Fruit fly (Drosophila melanogaster): ENCODE data around the gene CG14115.
A peak's percentile ranks its signal among the peaks of the same experiment; 100 is the strongest.

CG14115 gene

dm6 chr3L:13022160-13022853 is 38.9 kb downstream of the CG14115 start, which contains the start of gene Adk2 (continued):
- TF ChIP-seq ranshi (GFP tag; IDR thresholded peaks at IDR 0.05) (peak; percentile 55; the same call in 1 of the 2 replicates), D19A (tag; optimal IDR thresholded peaks at IDR 0.05) (no peak), caup (GFP tag; optimal IDR thresholded peaks at IDR 0.05; ENCODE audit: severe bottlenecking) (no peak), zfh1 (GFP tag; IDR thresholded peaks at IDR 0.05) (peak; percentile 61; the same call in 2 of the 3 replicates), Sox102F (GFP tag; optimal IDR thresholded peaks at IDR 0.05) (no peak), CG14667 (GFP tag; IDR thresholded peaks at IDR 0.05) (peak; percentile 51; the same call in 1 of the 2 replicates), CG12299 (tag; optimal IDR thresholded peaks at IDR 0.05) (no peak), eve (GFP tag; optimal IDR thresholded peaks at IDR 0.05) (peak in 1 of 2 experiments; percentile 30), Fer1 (GFP tag; optimal IDR thresholded peaks at IDR 0.05) (no peak), Mes4 (GFP tag; optimal IDR thresholded peaks at IDR 0.05) (peak; percentile 11), fru (optimal IDR thresholded peaks at IDR 0.05) (no peak), aop (GFP tag; IDR thresholded peaks at IDR 0.05) (no peak), hb (GFP tag; IDR thresholded peaks at IDR 0.05; ENCODE audit: partially characterized antibody) (no peak), CG11247 (GFP tag; IDR thresholded peaks at IDR 0.05) (peak; percentile 60), Adf1 (GFP tag; IDR thresholded peaks at IDR 0.05) (no peak), CG8388 (GFP tag; optimal IDR thresholded peaks at IDR 0.05) (no peak), CG15073 (GFP tag; optimal IDR thresholded peaks at IDR 0.05) (peak; percentile 19), sisA (GFP tag; IDR thresholded peaks at IDR 0.05) (peak; percentile 47), CoRest (tag; optimal IDR thresholded peaks at IDR 0.05) (no peak), trem (tag; optimal IDR thresholded peaks at IDR 0.05) (no peak), jing (GFP tag; optimal IDR thresholded peaks at IDR 0.05) (no peak), Lpt (GFP tag; optimal IDR thresholded peaks at IDR 0.05) (no peak), slp2 (GFP tag; optimal IDR thresholded peaks at IDR 0.05) (no peak), CG6175 (GFP tag; IDR thresholded peaks at IDR 0.05) (no peak), scrt (GFP tag; optimal IDR thresholded peaks at IDR 0.05) (peak; percentile 10), tgo (GFP tag; IDR thresholded peaks at IDR 0.05) (peak; percentile 44; the same call in 2 of the 3 replicates), CG6765 (GFP tag; optimal IDR thresholded peaks at IDR 0.05) (no peak), CG2120 (GFP tag; optimal IDR thresholded peaks at IDR 0.05) (no peak), Neu2 (GFP tag; optimal IDR thresholded peaks at IDR 0.05; ENCODE audit: borderline replicate concordance) (no peak), CG4328 (GFP tag; optimal IDR thresholded peaks at IDR 0.05) (no peak), klu (GFP tag; IDR thresholded peaks at IDR 0.05) (0 out of 2 replicates have a peak, but pooled peaks have one; percentile 16), Spps (tag; optimal IDR thresholded peaks at IDR 0.05) (no peak), Ssrp (tag; optimal IDR thresholded peaks at IDR 0.05) (no peak), nom (GFP tag; optimal IDR thresholded peaks at IDR 0.05) (no peak), CG10366 (GFP tag; IDR thresholded peaks at IDR 0.05) (peak; percentile 36), Six4 (GFP tag; optimal IDR thresholded peaks at IDR 0.05) (no peak), al (GFP tag; IDR thresholded peaks at IDR 0.05) (peak; percentile 54), CG16863 (GFP tag; optimal IDR thresholded peaks at IDR 0.05) (no peak), pan (optimal IDR thresholded peaks at IDR 0.05) (no peak), pan (GFP tag; optimal IDR thresholded peaks at IDR 0.05 in 1 of 2, IDR thresholded peaks at IDR 0.05 in 1 of 2) (no peak), CG17802 (tag; optimal IDR thresholded peaks at IDR 0.05) (no peak), CG17361 (GFP tag; IDR thresholded peaks at IDR 0.05) (no peak), CG6683 (GFP tag; optimal IDR thresholded peaks at IDR 0.05) (no peak), sug (tag; optimal IDR thresholded peaks at IDR 0.05) (no peak), CG8944 (GFP tag; optimal IDR thresholded peaks at IDR 0.05) (no peak), Hmx (GFP tag; optimal IDR thresholded peaks at IDR 0.05) (no peak), CG2678 (tag; optimal IDR thresholded peaks at IDR 0.05) (no peak), lilli (GFP tag; optimal IDR thresholded peaks at IDR 0.05) (no peak), otp (GFP tag; IDR thresholded peaks at IDR 0.05) (no peak), vnd (GFP tag; IDR thresholded peaks at IDR 0.05; ENCODE audit: partially characterized antibody) (no peak), CG34376 (GFP tag; optimal IDR thresholded peaks at IDR 0.05) (no peak)
